Worm (Caenorhabditis elegans): ENCODE measurements around the gene C05D12.7.

DNA sequence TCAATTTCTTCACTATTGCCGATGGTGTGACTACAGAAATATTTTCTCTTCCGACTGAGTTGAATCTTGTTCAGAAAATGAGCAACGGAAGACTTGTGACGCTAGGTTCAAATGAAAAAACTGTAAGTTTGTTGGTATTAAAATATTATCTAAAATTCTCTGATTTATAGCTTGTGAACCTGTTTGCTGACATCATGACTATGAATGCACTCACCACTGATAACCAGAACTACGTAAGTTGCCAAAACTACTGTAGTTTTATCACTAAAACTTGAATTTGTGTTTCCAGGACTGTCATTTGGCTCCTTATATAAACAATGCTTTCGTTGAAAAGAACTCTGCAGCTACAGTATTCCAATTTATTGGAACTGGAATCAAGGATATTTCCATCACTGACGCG lies 18.7 kb downstream of the C05D12.7 start:
- TF ChIP-seq ceh-28 (tag; optimal IDR thresholded peaks at IDR 0.05) (no peak), ceh-20 (GFP tag; IDR thresholded peaks at IDR 0.05) (no peak), aha-1 (tag) (no peak), daf-12 (tag; optimal IDR thresholded peaks at IDR 0.05) (no peak), hmg-1.1 (GFP tag; IDR thresholded peaks at IDR 0.05) (no peak), nhr-76 (tag; optimal IDR thresholded peaks at IDR 0.05) (no peak), mes-2 (tag; optimal IDR thresholded peaks at IDR 0.05; ENCODE audit: poor library complexity, severe bottlenecking) (no peak), ceh-82 (tag; optimal IDR thresholded peaks at IDR 0.05) (no peak), aly-2 (tag; optimal IDR thresholded peaks at IDR 0.05) (no peak), fkh-10 (GFP tag; optimal IDR thresholded peaks at IDR 0.05) (no peak), dmd-9 (GFP tag; IDR thresholded peaks at IDR 0.05) (no peak), lin-13 (GFP tag; optimal IDR thresholded peaks at IDR 0.05) (no peak), ama-1 (optimal IDR thresholded peaks at IDR 0.05) (no peak)
